Worm (Caenorhabditis elegans) whole organism, early embryonic: ENCODE measurements around the gene try-10.

ENCODE experiments used
- B0310.2 ChIP-seq: sonication (generic microtip); optimal IDR thresholded peaks from 2 replicates; lab custom pipeline; 2016; ENCODE audit warnings: mild to moderate bottlenecking, missing genetic modification characterization, missing compliant biosample characterization
- F13C5.2 ChIP-seq: sonication (generic microtip); optimal IDR thresholded peaks from 2 replicates; lab custom pipeline; 2017; ENCODE audit warnings: mild to moderate bottlenecking, missing genetic modification characterization, inconsistent platforms, missing compliant biosample characterization
- aly-1 ChIP-seq: sonication (generic microtip); optimal IDR thresholded peaks from 2 replicates; lab custom pipeline; 2016; ENCODE audit warnings: missing genetic modification characterization, missing compliant biosample characterization
- ama-1 ChIP-seq: fragments of 150-350 bp; optimal IDR thresholded peaks from 2 replicates; lab custom pipeline; 2014
- ceh-13 ChIP-seq: fragments of 200-800 bp; sonication (Bioruptor generic); optimal IDR thresholded peaks from 2 replicates; lab custom pipeline; 2018; ENCODE audit warnings: mild to moderate bottlenecking, missing genetic modification characterization, missing compliant biosample characterization
- ceh-36 ChIP-seq: sonication (generic microtip); optimal IDR thresholded peaks from 2 replicates; lab custom pipeline; 2016; ENCODE audit warnings: missing genetic modification characterization, inconsistent platforms, missing compliant biosample characterization
- ets-7 ChIP-seq: sonication (generic microtip); optimal IDR thresholded peaks from 2 replicates; lab custom pipeline; 2016; ENCODE audit warnings: missing genotype, missing genetic modification characterization, missing compliant biosample characterization
- flt-1 ChIP-seq: fragments of 200-800 bp; sonication (Bioruptor generic); IDR thresholded peaks from 2 replicates; pipeline ENCODE4 v1.3.6; 2022; ENCODE audit warnings: missing genetic modification characterization, missing compliant biosample characterization
- hmbx-1 ChIP-seq: sonication (generic microtip); optimal IDR thresholded peaks from 2 replicates; lab custom pipeline; 2016; ENCODE audit warnings: mild to moderate bottlenecking, missing genetic modification characterization, missing compliant biosample characterization
- hmg-4 ChIP-seq: fragments of 200-800 bp; sonication (Bioruptor generic); optimal IDR thresholded peaks from 2 replicates; lab custom pipeline; 2018; ENCODE audit warnings: mild to moderate bottlenecking, missing genetic modification characterization, missing compliant biosample characterization
- hnd-1 ChIP-seq: sonication (generic microtip); optimal IDR thresholded peaks from 2 replicates; lab custom pipeline; 2016; ENCODE audit warnings: missing genetic modification characterization, missing compliant biosample characterization
- pes-1 ChIP-seq: fragments of 200-800 bp; sonication (Bioruptor generic); IDR thresholded peaks from 2 replicates; pipeline ENCODE4 v1.3.6; 2022; ENCODE audit warnings: missing genetic modification reagents, missing genetic modification characterization, missing compliant biosample characterization
- scrt-1 ChIP-seq: fragments of 200-800 bp; sonication (Bioruptor generic); IDR thresholded peaks from 2 replicates; pipeline ENCODE4 v1.3.6; 2022; ENCODE audit warnings: missing genetic modification characterization, missing compliant biosample characterization
- sea-1 ChIP-seq: fragments of 200-800 bp; sonication (Bioruptor generic); conservative IDR thresholded peaks from 2 replicates; pipeline ENCODE4 v1.3.6; 2022; ENCODE audit warnings: missing genetic modification characterization, missing compliant biosample characterization
- tbx-11 ChIP-seq: fragments of 200-800 bp; sonication (Bioruptor generic); IDR thresholded peaks from 2 replicates; pipeline ENCODE4 v1.3.6; 2022; ENCODE audit warnings: missing genetic modification characterization, missing compliant biosample characterization
- tbx-37 ChIP-seq: fragments of 200-800 bp; sonication (Bioruptor generic); conservative IDR thresholded peaks from 2 replicates; pipeline ENCODE4 v1.3.6; 2022; ENCODE audit warnings: missing genetic modification reagents, missing genetic modification characterization, missing compliant biosample characterization
- tra-4 ChIP-seq: sonication (generic microtip); optimal IDR thresholded peaks from 2 replicates; lab custom pipeline; 2017; ENCODE audit warnings: missing genetic modification characterization, missing compliant biosample characterization

Gene try-10

DNA sequence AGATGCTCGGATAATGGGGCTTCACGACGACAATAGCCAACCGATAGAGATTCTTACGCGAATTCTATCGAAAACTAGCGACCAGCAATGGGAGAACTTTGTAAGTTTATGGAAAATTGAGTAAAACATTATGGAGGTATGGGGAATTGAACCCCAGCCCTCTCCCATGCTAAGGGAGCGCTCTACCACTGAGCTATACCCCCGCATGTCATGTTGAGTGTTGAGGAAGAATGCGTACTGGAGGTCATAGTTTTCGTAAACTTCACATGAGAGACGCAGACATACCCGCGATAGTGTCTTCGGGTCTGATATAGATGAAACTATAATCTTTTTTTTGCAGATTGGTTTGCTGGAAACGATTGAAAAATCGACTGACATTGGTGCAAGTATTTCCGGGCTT is 9.7 kb downstream of the try-10 start:
- TF ChIP-seq aly-1: peak; percentile 88
- peak; percentile 86 for TF ChIP-seq ets-7 (tag; lab: Kevin White, UChicago)
- TF ChIP-seq hmg-4 (GFP tag; lab: Kevin White, UChicago): peak; percentile 88
- peak; percentile 89 for TF ChIP-seq sea-1 (GFP tag; lab: Robert Waterston, UW)
- TF ChIP-seq hmbx-1 (tag; lab: Kevin White, UChicago): peak; percentile 68
- TF ChIP-seq scrt-1: peak; percentile 91
- TF ChIP-seq hnd-1: peak; percentile 82
- TF ChIP-seq tbx-37: peak; percentile 83
- TF ChIP-seq F13C5.2 (tag; lab: Kevin White, UChicago): peak; percentile 70
- TF ChIP-seq flt-1: peak; percentile 89
- TF ChIP-seq B0310.2: peak; percentile 86
- peak; percentile 88 for TF ChIP-seq tbx-11 (GFP tag; lab: Robert Waterston, UW)
- TF ChIP-seq pes-1 (GFP tag; lab: Robert Waterston, UW): peak; percentile 92
- TF ChIP-seq ceh-36 (tag; lab: Kevin White, UChicago): peak; percentile 84
- peak; percentile 76 for TF ChIP-seq ceh-13 (GFP tag; lab: Kevin White, UChicago)
- no peak for TF ChIP-seq ama-1 (lab: Kevin White, UChicago)
- TF ChIP-seq tra-4 (tag; lab: Kevin White, UChicago): peak; percentile 8

ce11 chrV:13002070-13002469 is 11.0 kb downstream of the try-10 start, which contains the start of gene inft-2:
Gene inft-2 (plus strand): TSS chrV:13002317.
- TF ChIP-seq aly-1 (no peak), scrt-1 (no peak), hmbx-1 (tag; lab: Kevin White, UChicago) (no peak), hnd-1 (no peak), ceh-36 (tag; lab: Kevin White, UChicago) (no peak), ets-7 (tag; lab: Kevin White, UChicago) (no peak), ceh-13 (GFP tag; lab: Kevin White, UChicago) (no peak), hmg-4 (GFP tag; lab: Kevin White, UChicago) (no peak), tbx-37 (no peak), B0310.2 (no peak), pes-1 (GFP tag; lab: Robert Waterston, UW) (no peak), F13C5.2 (tag; lab: Kevin White, UChicago) (no peak), sea-1 (GFP tag; lab: Robert Waterston, UW) (no peak), tbx-11 (GFP tag; lab: Robert Waterston, UW) (no peak), ama-1 (lab: Kevin White, UChicago) (no peak), flt-1 (no peak), tra-4 (tag; lab: Kevin White, UChicago) (no peak)

DNA sequence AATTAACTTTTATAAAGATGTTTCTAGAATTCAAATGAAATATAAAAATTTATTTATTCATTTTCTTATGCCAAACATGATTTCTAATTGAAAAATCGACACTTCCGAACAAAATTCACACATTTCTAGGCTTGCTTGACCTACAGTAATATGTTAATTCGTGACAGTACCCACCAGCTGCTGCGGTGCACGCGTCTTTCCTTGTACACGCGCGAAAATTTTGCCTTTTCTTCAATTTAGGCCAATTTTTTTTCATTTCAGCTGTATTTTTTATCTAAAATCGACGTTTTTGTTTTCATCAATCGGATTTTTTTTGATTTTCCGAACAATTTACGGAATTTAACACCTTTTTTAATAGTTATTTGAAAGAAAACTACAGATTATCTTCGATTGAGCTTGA is 13.0 kb downstream of the try-10 start:
- TF ChIP-seq tbx-37: no peak

- TF ChIP-seq sea-1 (GFP tag; lab: Robert Waterston, UW) (no peak), scrt-1 (no peak), aly-1 (no peak), tbx-37 (no peak), ceh-36 (tag; lab: Kevin White, UChicago) (no peak), hnd-1 (no peak), tra-4 (tag; lab: Kevin White, UChicago) (no peak)
These were observed 13.5 kb downstream of the try-10 start, which contains the start of gene far-4 for ce11 chrV:12999559-12999958. Gene far-4 (minus strand): TSS chrV:12999659.

DNA sequence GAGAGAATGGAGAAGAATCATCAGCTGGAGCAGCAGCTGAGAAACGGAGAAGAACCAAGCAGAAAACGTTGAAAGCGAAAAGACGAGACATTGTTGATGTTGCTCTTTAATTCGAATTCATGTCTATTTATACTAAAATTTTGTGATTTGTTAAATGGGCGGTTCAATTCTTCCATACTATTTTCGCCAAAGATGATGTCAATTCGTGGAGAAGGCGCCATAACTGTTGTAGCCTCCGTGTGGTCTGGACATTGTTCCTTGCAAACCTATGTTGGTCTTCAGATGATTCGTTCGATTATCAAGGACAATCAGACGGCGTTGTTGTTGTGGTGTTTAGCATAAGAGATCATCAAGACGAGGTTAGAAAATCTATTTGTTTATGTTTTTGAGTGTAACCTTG is 15.6 kb downstream of the try-10 start, which contains the start of gene far-3:
far-3 (minus strand) TSS at position 101 of the 400 bp plus-strand sequence.
- no peak for TF ChIP-seq tbx-37
- TF ChIP-seq tra-4 (tag; lab: Kevin White, UChicago): no peak
- no peak for TF ChIP-seq ets-7 (tag; lab: Kevin White, UChicago)
- TF ChIP-seq ama-1 (lab: Kevin White, UChicago): no peak
- no peak for TF ChIP-seq flt-1
- TF ChIP-seq B0310.2: no peak
- TF ChIP-seq hmbx-1 (tag; lab: Kevin White, UChicago): no peak

ce11 chrV:12995269-12995668 is 17.8 kb downstream of the try-10 start, which contains the start of gene far-5:
Gene far-5 (plus strand): TSS chrV:12995569.
- no peak for TF ChIP-seq hmbx-1 (tag; lab: Kevin White, UChicago)
- no peak for TF ChIP-seq F13C5.2 (tag; lab: Kevin White, UChicago)
- TF ChIP-seq B0310.2: no peak
- no peak for TF ChIP-seq tra-4 (tag; lab: Kevin White, UChicago)
- TF ChIP-seq tbx-11 (GFP tag; lab: Robert Waterston, UW): no peak
- TF ChIP-seq hmg-4 (GFP tag; lab: Kevin White, UChicago): no peak
- no peak for TF ChIP-seq ama-1 (lab: Kevin White, UChicago)
- no peak for TF ChIP-seq tbx-37
- no peak for TF ChIP-seq hnd-1

ce11 chrV:12992891-12993290 is 20.2 kb downstream of the try-10 start, which contains the start of the genes F15B9.11 and dsl-7:
Gene F15B9.11 (minus strand): TSS chrV:12992895.
Gene dsl-7 (plus strand): TSS chrV:12993150.
- TF ChIP-seq ceh-36 (tag; lab: Kevin White, UChicago) (no peak), ceh-13 (GFP tag; lab: Kevin White, UChicago) (no peak), F13C5.2 (tag; lab: Kevin White, UChicago) (no peak), scrt-1 (no peak), tra-4 (tag; lab: Kevin White, UChicago) (no peak), hmbx-1 (tag; lab: Kevin White, UChicago) (no peak), B0310.2 (no peak), tbx-11 (GFP tag; lab: Robert Waterston, UW) (no peak), tbx-37 (no peak), flt-1 (no peak), aly-1 (no peak), hmg-4 (GFP tag; lab: Kevin White, UChicago) (no peak), ets-7 (tag; lab: Kevin White, UChicago) (no peak), sea-1 (GFP tag; lab: Robert Waterston, UW) (no peak), hnd-1 (no peak)

- no peak for TF ChIP-seq aly-1
- TF ChIP-seq hnd-1: no peak
- TF ChIP-seq sea-1 (GFP tag; lab: Robert Waterston, UW): no peak
- no peak for TF ChIP-seq tbx-11 (GFP tag; lab: Robert Waterston, UW)
- no peak for TF ChIP-seq B0310.2
- TF ChIP-seq tra-4 (tag; lab: Kevin White, UChicago): no peak
- TF ChIP-seq ceh-13 (GFP tag; lab: Kevin White, UChicago): no peak
- no peak for TF ChIP-seq tbx-37
- no peak for TF ChIP-seq flt-1
- TF ChIP-seq hmg-4 (GFP tag; lab: Kevin White, UChicago): no peak
- no peak for TF ChIP-seq ama-1 (lab: Kevin White, UChicago)
- TF ChIP-seq pes-1 (GFP tag; lab: Robert Waterston, UW): no peak
- TF ChIP-seq F13C5.2 (tag; lab: Kevin White, UChicago): no peak
- TF ChIP-seq scrt-1: no peak
- TF ChIP-seq ceh-36 (tag; lab: Kevin White, UChicago): no peak
- no peak for TF ChIP-seq ets-7 (tag; lab: Kevin White, UChicago)
These were observed 24.8 kb downstream of the try-10 start, which contains the start of gene F15B9.8 for ce11 chrV:12988256-12988655. Gene F15B9.8 (plus strand): TSS chrV:12988556.
